Worm (Caenorhabditis elegans): Measurements from ENCODE around the gene K07F5.15.

DNA sequence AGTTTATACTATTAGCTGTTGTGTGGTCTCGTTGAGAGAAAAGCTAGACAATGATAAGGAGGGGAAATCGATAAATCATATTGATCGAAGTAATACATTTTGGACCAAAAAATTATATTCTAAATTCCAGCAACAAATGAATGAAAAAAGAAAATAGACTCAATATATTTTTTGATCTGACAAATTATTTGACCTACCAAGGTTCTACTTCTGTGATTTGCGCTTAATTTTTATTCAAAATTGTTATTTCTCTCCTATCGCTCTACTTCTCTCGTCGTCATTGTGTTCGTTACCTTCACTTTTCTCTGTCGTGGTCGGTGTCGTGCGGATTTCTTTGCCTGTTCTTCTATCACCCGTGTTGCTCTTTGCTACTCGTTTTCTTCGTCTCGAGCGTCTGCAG lies 5.9 kb upstream of the K07F5.15 start:
- TF ChIP-seq fos-1 (tag; optimal IDR thresholded peaks at IDR 0.05), result no peak
- TF ChIP-seq egl-27 (tag; optimal IDR thresholded peaks at IDR 0.05), result no peak
- TF ChIP-seq mdl-1 (tag; optimal IDR thresholded peaks at IDR 0.05), result no peak
- no peak for TF ChIP-seq pha-4 (GFP tag; IDR thresholded peaks at IDR 0.05)
- no peak for TF ChIP-seq pha-4 (tag; optimal IDR thresholded peaks at IDR 0.05)
- no peak for TF ChIP-seq nhr-25 (tag; optimal IDR thresholded peaks at IDR 0.05; ENCODE audit: borderline replicate concordance, insufficient read depth)
- no peak for TF ChIP-seq lsy-2 (tag; optimal IDR thresholded peaks at IDR 0.05)
- no peak for TF ChIP-seq nhr-28 (tag; optimal IDR thresholded peaks at IDR 0.05)
- no peak for TF ChIP-seq mxl-3 (GFP tag; optimal IDR thresholded peaks at IDR 0.05)
- no peak for TF ChIP-seq spr-1 (tag; optimal IDR thresholded peaks at IDR 0.05)
- no peak for TF ChIP-seq dve-1 (tag; optimal IDR thresholded peaks at IDR 0.05; ENCODE audit: insufficient read depth)
